Worm (Caenorhabditis elegans): Measurements from ENCODE around the gene capg-2.

Gene capg-2

DNA sequence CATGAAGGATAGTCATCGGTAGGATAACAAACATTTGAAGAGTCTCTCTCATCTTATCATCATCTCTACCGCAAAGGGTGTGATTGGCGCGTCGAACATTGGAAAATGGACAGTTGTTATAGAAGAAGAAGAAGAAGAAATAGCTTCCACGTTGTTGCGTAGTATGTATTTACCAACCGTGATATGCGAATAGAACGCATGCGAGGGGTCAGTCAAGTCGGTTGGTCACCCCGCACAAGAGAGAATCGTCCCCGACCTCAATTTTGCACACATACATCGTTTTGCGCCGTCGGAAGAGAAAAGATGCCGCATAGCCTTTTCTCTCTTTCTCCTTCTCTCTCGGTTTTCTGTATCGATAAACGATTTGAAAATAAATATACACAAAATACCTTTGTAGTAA, 23.3 kb downstream of the capg-2 start:
- TF ChIP-seq nhr-43 (tag; optimal IDR thresholded peaks at IDR 0.05; ENCODE audit: poor library complexity, severe bottlenecking), result peak; percentile 2
- TF ChIP-seq nhr-28 (tag; optimal IDR thresholded peaks at IDR 0.05), result no peak
- no peak for TF ChIP-seq egl-27 (tag; optimal IDR thresholded peaks at IDR 0.05)
- TF ChIP-seq nhr-12 (tag; optimal IDR thresholded peaks at IDR 0.05), result no peak
- peak; percentile 80 for TF ChIP-seq nhr-23 (tag; optimal IDR thresholded peaks at IDR 0.05)
- no peak for TF ChIP-seq lsy-12 (tag; optimal IDR thresholded peaks at IDR 0.05)

DNA sequence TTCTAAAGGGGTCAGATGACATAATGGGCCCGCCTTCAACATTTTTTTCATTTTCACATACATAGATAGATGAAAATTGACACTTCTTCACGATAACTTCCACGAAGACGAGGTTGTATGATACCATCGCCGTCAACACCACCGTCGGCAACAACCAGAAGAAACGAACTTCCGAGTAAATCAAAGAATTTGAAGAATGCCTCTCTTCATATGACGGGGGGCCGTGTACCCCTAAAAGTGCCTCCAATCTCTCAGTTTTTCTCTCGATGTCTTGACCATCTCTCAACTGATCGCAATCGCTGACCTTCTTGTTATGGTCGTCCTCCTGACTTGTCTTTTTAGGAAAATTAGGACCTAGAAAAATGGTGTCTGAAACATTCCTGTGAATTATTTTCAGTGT, 23.8 kb downstream of the capg-2 start:
- TF ChIP-seq nhr-67 (tag; optimal IDR thresholded peaks at IDR 0.05) (no peak), elt-1 (tag; optimal IDR thresholded peaks at IDR 0.05) (peak; percentile 28)

DNA sequence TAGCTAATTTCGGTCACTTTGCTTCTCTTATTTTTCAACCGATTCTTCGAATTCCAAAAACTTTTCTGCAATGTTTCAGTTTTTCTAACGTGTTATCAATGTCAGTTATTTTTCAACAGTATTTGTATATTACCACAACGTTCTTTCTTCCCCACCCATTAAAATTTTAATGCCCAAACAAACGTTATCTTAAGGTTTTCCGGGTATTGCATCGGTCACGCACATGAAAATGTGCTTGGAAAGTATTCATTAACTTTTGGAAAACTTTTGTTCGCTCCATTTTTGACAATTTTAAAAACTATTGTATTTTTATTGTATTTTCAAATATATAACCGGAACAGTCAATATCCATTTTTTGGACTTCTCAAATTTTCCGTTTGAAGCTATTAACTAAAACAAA, 24.4 kb downstream of the capg-2 start:
- TF ChIP-seq pqm-1 (tag; optimal IDR thresholded peaks at IDR 0.05), result peak; percentile 27
- no peak for TF ChIP-seq nhr-28 (tag; optimal IDR thresholded peaks at IDR 0.05)
- TF ChIP-seq elt-2 (tag; optimal IDR thresholded peaks at IDR 0.05), result peak; percentile 43
- TF ChIP-seq daf-12 (tag; optimal IDR thresholded peaks at IDR 0.05), result no peak

DNA sequence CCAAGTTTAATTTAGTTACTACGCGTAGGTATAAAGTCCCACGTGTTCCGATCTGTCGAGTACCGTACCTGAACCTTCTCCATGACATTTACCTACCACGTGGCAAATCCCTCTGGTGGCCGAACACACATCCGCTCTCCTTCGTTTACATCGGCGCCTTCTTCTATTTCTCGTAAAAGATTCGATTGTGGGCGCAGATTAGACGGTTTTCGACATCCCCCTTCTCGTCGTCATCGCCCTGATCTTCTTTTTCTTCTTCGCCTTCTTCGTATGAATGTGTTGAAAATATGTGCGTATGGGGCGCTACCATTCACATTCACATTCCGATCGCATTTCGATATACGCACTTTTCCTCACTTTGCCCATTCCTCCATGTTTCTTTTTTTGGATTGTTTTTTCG, 25.1 kb downstream of the capg-2 start:
- TF ChIP-seq nhr-12 (tag; optimal IDR thresholded peaks at IDR 0.05) (no peak), R02D3.7 (tag; optimal IDR thresholded peaks at IDR 0.05) (no peak), nhr-25 (tag; optimal IDR thresholded peaks at IDR 0.05) (peak; percentile 52), egl-5 (tag; optimal IDR thresholded peaks at IDR 0.05) (no peak), hmg-11 (tag; optimal IDR thresholded peaks at IDR 0.05) (no peak), ztf-4 (tag; optimal IDR thresholded peaks at IDR 0.05) (no peak), nhr-43 (tag; optimal IDR thresholded peaks at IDR 0.05; ENCODE audit: poor library complexity, severe bottlenecking) (peak; percentile 6), snpc-4 (tag; optimal IDR thresholded peaks at IDR 0.05) (no peak), ceh-28 (tag; optimal IDR thresholded peaks at IDR 0.05) (no peak), pqm-1 (tag; optimal IDR thresholded peaks at IDR 0.05) (no peak), elt-1 (tag; optimal IDR thresholded peaks at IDR 0.05) (peak; percentile 16), lin-15B (tag; optimal IDR thresholded peaks at IDR 0.05) (no peak), tbx-2 (tag; optimal IDR thresholded peaks at IDR 0.05) (no peak), aly-2 (tag; optimal IDR thresholded peaks at IDR 0.05) (no peak), nhr-76 (tag; optimal IDR thresholded peaks at IDR 0.05) (no peak), mdl-1 (tag; optimal IDR thresholded peaks at IDR 0.05) (no peak), nhr-23 (tag; optimal IDR thresholded peaks at IDR 0.05) (peak; percentile 5), fos-1 (tag; optimal IDR thresholded peaks at IDR 0.05) (no peak), mml-1 (tag; optimal IDR thresholded peaks at IDR 0.05) (no peak), nhr-237 (tag; optimal IDR thresholded peaks at IDR 0.05) (no peak), daf-12 (tag; optimal IDR thresholded peaks at IDR 0.05) (no peak), ceh-16 (tag; optimal IDR thresholded peaks at IDR 0.05) (no peak), nhr-11 (tag; optimal IDR thresholded peaks at IDR 0.05) (no peak), eor-1 (tag; optimal IDR thresholded peaks at IDR 0.05) (no peak)

DNA sequence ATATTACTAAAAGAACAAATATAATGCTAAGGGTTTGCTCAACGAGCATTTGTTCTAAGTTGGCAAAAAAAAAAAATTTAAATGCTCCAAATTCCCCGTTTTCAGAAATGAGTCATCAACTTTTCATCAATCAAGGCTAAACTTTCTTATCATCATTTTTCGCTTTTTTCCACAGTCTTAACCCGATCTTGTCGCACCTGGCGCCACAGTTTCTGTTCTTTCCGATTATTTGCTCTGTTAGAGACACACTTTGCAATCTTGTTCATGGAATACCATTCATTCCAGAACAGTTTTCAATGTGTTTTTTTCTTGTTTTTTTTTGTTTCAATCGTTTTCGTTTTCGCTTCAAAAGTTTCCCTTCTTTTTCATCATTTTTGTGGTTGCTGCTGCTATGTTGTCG, 26.5 kb downstream of the capg-2 start:
- TF ChIP-seq unc-39 (tag; optimal IDR thresholded peaks at IDR 0.05), result no peak
- TF ChIP-seq skn-1 (tag; optimal IDR thresholded peaks at IDR 0.05), result no peak
- peak; percentile 59 for TF ChIP-seq pqm-1 (tag; optimal IDR thresholded peaks at IDR 0.05)
- TF ChIP-seq elt-2 (tag; optimal IDR thresholded peaks at IDR 0.05), result peak; percentile 72
- no peak for TF ChIP-seq lsy-12 (tag; optimal IDR thresholded peaks at IDR 0.05)
- no peak for TF ChIP-seq elt-1 (tag; optimal IDR thresholded peaks at IDR 0.05)
- peak; percentile 49 for TF ChIP-seq ama-1 (optimal IDR thresholded peaks at IDR 0.05)
- TF ChIP-seq pha-4 (tag; optimal IDR thresholded peaks at IDR 0.05), result peak; percentile 33
- no peak for TF ChIP-seq ZK546.5 (tag; optimal IDR thresholded peaks at IDR 0.05)
- no peak for TF ChIP-seq nhr-76 (tag; optimal IDR thresholded peaks at IDR 0.05)
- TF ChIP-seq nhr-28 (tag; optimal IDR thresholded peaks at IDR 0.05), result no peak
- no peak for TF ChIP-seq aly-2 (tag; optimal IDR thresholded peaks at IDR 0.05)
- no peak for TF ChIP-seq nhr-43 (tag; optimal IDR thresholded peaks at IDR 0.05; ENCODE audit: poor library complexity, severe bottlenecking)

DNA sequence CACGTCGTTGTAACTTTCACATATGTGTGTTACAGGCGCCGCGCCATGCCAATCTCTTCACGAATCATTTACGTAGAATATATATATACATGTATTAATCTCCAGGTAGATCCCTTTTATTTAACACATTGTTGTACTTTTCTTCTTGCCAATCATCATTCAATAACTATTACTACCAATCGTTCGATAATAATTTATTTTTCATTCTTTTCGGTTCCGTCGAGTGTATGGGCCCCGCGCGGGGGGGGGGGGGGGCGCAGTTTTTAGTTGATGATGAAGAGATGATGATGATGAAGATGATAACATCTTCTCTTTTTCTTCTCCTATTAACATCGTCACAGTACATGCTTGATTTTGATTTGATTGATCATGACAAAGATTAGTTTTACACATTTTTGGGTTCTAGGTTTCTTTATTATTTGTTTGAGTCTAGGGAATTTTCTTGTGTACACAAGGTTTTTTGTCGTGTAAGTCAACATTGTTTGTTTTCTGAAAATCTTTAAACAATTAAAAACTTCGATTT, 27.6 kb downstream of the capg-2 start:
- TF ChIP-seq pha-4 (tag; optimal IDR thresholded peaks at IDR 0.05) (peak; percentile 68), nfya-1 (tag; optimal IDR thresholded peaks at IDR 0.05; ENCODE audit: insufficient read depth) (no peak), nhr-23 (tag; optimal IDR thresholded peaks at IDR 0.05) (peak; percentile 23), elt-1 (tag; optimal IDR thresholded peaks at IDR 0.05) (peak; percentile 79), R02D3.7 (tag; optimal IDR thresholded peaks at IDR 0.05) (no peak), lsy-12 (tag; optimal IDR thresholded peaks at IDR 0.05) (no peak), ztf-11 (tag; optimal IDR thresholded peaks at IDR 0.05) (no peak), jun-1 (tag; optimal IDR thresholded peaks at IDR 0.05) (no peak), aly-2 (tag; optimal IDR thresholded peaks at IDR 0.05) (no peak), unc-39 (tag; optimal IDR thresholded peaks at IDR 0.05) (no peak), fos-1 (tag; optimal IDR thresholded peaks at IDR 0.05) (no peak), ceh-82 (tag; optimal IDR thresholded peaks at IDR 0.05) (no peak), nhr-77 (tag; optimal IDR thresholded peaks at IDR 0.05) (no peak), pqm-1 (tag; optimal IDR thresholded peaks at IDR 0.05) (no peak)

All from whole organism, L3 larva.